Worm (Caenorhabditis elegans): Measurements from ENCODE around the gene his-69.

DNA sequence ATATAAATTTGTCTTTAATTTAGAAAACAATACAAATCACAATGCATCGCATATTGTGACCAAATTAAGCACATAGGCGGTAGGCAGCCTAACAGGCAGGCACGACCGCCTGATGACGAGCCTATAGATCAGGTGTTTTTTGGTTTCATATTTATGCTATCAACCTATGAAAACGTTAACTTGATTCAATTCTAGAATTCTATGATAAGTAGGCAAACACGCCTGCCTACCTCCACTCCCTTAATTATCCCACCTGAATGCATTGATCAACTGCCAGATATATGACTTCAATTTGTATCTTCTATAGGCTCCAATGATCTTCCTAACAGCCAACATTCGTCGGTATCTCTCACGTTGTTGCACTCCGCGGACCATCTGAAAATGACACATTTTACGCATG lies 27.7 kb downstream of the his-69 start:
- TF ChIP-seq him-1 (tag; optimal IDR thresholded peaks at IDR 0.05) (no peak), W03F9.2 (tag; optimal IDR thresholded peaks at IDR 0.05) (no peak)
